Worm (Caenorhabditis elegans) whole organism, early embryonic: Measurements from ENCODE around the gene poml-4.

Experiments
- B0310.2 ChIP-seq: sonication (generic microtip); optimal IDR thresholded peaks from 2 replicates; lab custom pipeline; 2016; ENCODE audit warnings: mild to moderate bottlenecking, missing genetic modification characterization, missing compliant biosample characterization
- ama-1 ChIP-seq: fragments of 150-350 bp; optimal IDR thresholded peaks from 2 replicates; lab custom pipeline; 2014
- ceh-13 ChIP-seq: fragments of 200-800 bp; sonication (Bioruptor generic); optimal IDR thresholded peaks from 2 replicates; lab custom pipeline; 2018; ENCODE audit warnings: mild to moderate bottlenecking, missing genetic modification characterization, missing compliant biosample characterization
- ceh-36 ChIP-seq: sonication (generic microtip); optimal IDR thresholded peaks from 2 replicates; lab custom pipeline; 2016; ENCODE audit warnings: missing genetic modification characterization, inconsistent platforms, missing compliant biosample characterization
- flt-1 ChIP-seq: fragments of 200-800 bp; sonication (Bioruptor generic); IDR thresholded peaks from 2 replicates; pipeline ENCODE4 v1.3.6; 2022; ENCODE audit warnings: missing genetic modification characterization, missing compliant biosample characterization
- hmg-4 ChIP-seq: fragments of 200-800 bp; sonication (Bioruptor generic); optimal IDR thresholded peaks from 2 replicates; lab custom pipeline; 2018; ENCODE audit warnings: mild to moderate bottlenecking, missing genetic modification characterization, missing compliant biosample characterization
- hnd-1 ChIP-seq: sonication (generic microtip); optimal IDR thresholded peaks from 2 replicates; lab custom pipeline; 2016; ENCODE audit warnings: missing genetic modification characterization, missing compliant biosample characterization

ce11 chrII:1537321-1537720, 3.4 kb upstream of the poml-4 start, which contains the start of gene fbxb-42:
- TF ChIP-seq ama-1 (lab: Kevin White, UChicago) (no peak), ceh-36 (tag; lab: Kevin White, UChicago) (no peak), ceh-13 (no peak), flt-1 (GFP tag; lab: Robert Waterston, UW) (no peak), B0310.2 (tag; lab: Kevin White, UChicago) (no peak), hmg-4 (GFP tag; lab: Kevin White, UChicago) (no peak), hnd-1 (tag; lab: Kevin White, UChicago) (no peak)
